Worm (Caenorhabditis elegans) whole organism, L4 larva: ENCODE data around the gene C17G10.1.

Experiments
- arid-1 ChIP-seq: fragments of 200-800 bp; sonication (Bioruptor generic); conservative IDR thresholded peaks from 2 replicates; pipeline ENCODE4 v1.3.6; 2022; ENCODE audit warnings: missing genetic modification reagents, missing genetic modification characterization, missing compliant biosample characterization
- jun-1 ChIP-seq: fragments of 150-350 bp; optimal IDR thresholded peaks from 2 replicates; lab custom pipeline; 2014; ENCODE audit warnings: missing biosample characterization, missing genetic modification reagents, missing genetic modification characterization
- nhr-25 ChIP-seq: sonication (generic microtip); optimal IDR thresholded peaks from 2 replicates; lab custom pipeline; 2017; ENCODE audit warnings: missing genetic modification characterization, mild to moderate bottlenecking, missing compliant biosample characterization, antibody characterized with exemption, moderate library complexity, borderline replicate concordance; ENCODE audit not compliant: insufficient read depth
- saeg-2 ChIP-seq: fragments of 200-800 bp; sonication (Bioruptor generic); IDR thresholded peaks from 2 replicates; pipeline ENCODE4 v1.3.6; 2022; ENCODE audit warnings: missing genetic modification reagents, missing genetic modification characterization, missing compliant biosample characterization

DNA sequence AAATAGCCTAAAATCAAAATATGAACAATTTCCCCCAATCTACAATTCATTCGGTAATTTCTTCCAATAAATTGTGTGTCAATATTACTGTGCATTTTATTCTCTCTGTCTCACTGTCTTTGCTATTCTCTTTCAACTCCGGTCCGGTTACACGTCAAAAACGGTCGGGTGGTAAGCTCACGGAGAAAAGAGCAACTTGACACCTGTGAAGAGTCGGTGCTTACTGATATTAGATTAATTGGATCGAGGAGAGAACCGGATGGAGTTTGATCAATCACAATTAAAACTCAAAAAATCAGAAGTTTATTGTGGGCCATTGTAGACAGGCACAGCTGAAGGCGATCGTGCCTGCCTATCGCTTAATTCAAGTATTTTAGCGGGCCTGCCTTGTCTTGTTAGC is 21.4 kb upstream of the C17G10.1 start:
- TF ChIP-seq saeg-2 (GFP tag; lab: Robert Waterston, UW) (no peak), jun-1 (tag; lab: Kevin White, UChicago) (no peak), arid-1 (no peak), nhr-25 (tag; lab: Kevin White, UChicago) (no peak)
